In the genomic region with DNA sequence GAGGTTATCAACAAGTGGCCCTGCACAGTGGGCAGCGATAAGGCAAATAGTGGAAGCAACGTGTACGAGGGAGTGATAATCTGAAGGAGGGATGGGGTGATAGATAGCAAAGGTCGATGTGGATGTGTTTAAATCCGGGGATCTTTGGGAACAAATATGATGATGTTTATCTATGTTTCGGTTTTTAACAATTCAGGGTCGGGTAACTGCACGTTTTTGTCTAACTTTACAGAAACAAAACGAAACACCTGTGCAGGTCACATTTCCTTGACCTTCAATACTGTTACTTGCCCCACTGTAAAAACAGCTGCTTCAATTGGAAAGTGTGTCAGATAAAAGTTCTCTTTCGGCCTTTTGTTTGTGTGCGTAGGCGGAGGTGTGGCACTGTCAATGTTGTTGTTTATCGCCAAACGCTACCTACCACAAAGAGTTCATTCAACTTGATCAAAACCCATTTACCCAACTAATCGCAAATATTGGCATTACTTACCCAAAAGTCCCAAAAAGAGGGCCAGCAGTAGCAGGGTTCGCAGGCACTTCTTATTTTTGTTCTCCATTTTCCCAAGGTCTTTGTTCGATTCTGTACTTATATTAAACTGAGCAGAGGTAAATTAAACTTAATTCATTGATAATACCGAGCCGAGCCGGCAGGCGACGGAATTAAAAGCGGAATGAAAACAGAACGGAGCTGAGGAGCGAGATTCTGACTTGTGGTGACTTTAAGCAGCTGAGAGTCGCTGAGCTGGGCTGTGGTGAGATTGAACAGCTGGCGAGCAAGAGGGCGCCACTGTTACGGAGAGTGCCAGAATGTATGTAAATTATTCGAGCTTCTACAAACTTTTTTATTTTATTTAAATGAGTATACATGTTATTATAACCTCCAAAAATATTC, we compare ENCODE assay signal across 1 fruit fly cellular context.
TF ChIP-seq lines count a peak whose summit lies in the region.

A gene (minus strand): TSS at position 681 of the 892 bp plus-strand sequence.

TF ChIP-seq in whole organism, embryonic, 481 proteins besides CTCF, POLR2A, EP300 and RAD21 (continued from another document and continues in another):
- peak; percentile 46 for TF ChIP-seq trem (tag; optimal IDR thresholded peaks at IDR 0.05; lab: Kevin White, UChicago)
- TF ChIP-seq scrt (GFP tag; optimal IDR thresholded peaks at IDR 0.05; lab: Kevin White, UChicago): peak; percentile 80
- TF ChIP-seq B-H1 (GFP tag; IDR thresholded peaks at IDR 0.05; lab: Robert Waterston, UW): no peak
- TF ChIP-seq Hmx (GFP tag; optimal IDR thresholded peaks at IDR 0.05; lab: Kevin White, UChicago): peak; percentile 61
- TF ChIP-seq sd (tag; optimal IDR thresholded peaks at IDR 0.05; lab: Kevin White, UChicago): peak; percentile 29
- TF ChIP-seq bab2 (GFP tag; optimal IDR thresholded peaks at IDR 0.05; lab: Kevin White, UChicago): peak; percentile 77
- peak; percentile 81 for TF ChIP-seq CG10979 (tag; optimal IDR thresholded peaks at IDR 0.05; lab: Kevin White, UChicago)
- TF ChIP-seq gt (GFP tag; IDR thresholded peaks at IDR 0.05; lab: Robert Waterston, UW): no peak; the same call in 1 of the 2 replicates
- no peak for TF ChIP-seq TFAM (GFP tag; optimal IDR thresholded peaks at IDR 0.05; lab: Kevin White, UChicago)
- TF ChIP-seq gro (GFP tag; optimal IDR thresholded peaks at IDR 0.05; lab: Kevin White, UChicago): peak; percentile 70
- no peak for TF ChIP-seq Deaf1 (tag; optimal IDR thresholded peaks at IDR 0.05; lab: Kevin White, UChicago)
- peak; percentile 7 for TF ChIP-seq sqz (GFP tag; optimal IDR thresholded peaks at IDR 0.05; lab: Kevin White, UChicago)
- TF ChIP-seq cwo (GFP tag; optimal IDR thresholded peaks at IDR 0.05; lab: Kevin White, UChicago): peak; percentile 52
- TF ChIP-seq Bdp1 (GFP tag; optimal IDR thresholded peaks at IDR 0.05; lab: Kevin White, UChicago): peak; percentile 36
- no peak for TF ChIP-seq HLH4C (GFP tag; IDR thresholded peaks at IDR 0.05; lab: Robert Waterston, UW; ENCODE audit: partially characterized antibody)
- TF ChIP-seq Nf-YB (GFP tag; optimal IDR thresholded peaks at IDR 0.05; lab: Kevin White, UChicago): peak; percentile 59
- TF ChIP-seq bowl (GFP tag; IDR thresholded peaks at IDR 0.05; lab: Robert Waterston, UW): 0 out of 2 replicates have a peak, but pooled peaks have one; percentile 4
- peak; percentile 55 for TF ChIP-seq mam (GFP tag; optimal IDR thresholded peaks at IDR 0.05; lab: Kevin White, UChicago)
- TF ChIP-seq Kr (GFP tag; optimal IDR thresholded peaks at IDR 0.05; lab: Kevin White, UChicago): peak; percentile 61
- peak; percentile 73 for TF ChIP-seq Rfx (GFP tag; IDR thresholded peaks at IDR 0.05; lab: Robert Waterston, UW)
- peak; percentile 35; the same call in 1 of the 2 replicates for TF ChIP-seq CG13287 (GFP tag; IDR thresholded peaks at IDR 0.05; lab: Robert Waterston, UW; ENCODE audit: partially characterized antibody)
- TF ChIP-seq CG4360 (GFP tag; IDR thresholded peaks at IDR 0.05; lab: Robert Waterston, UW): 0 out of 2 replicates have a peak, but pooled peaks have one; percentile 23
- TF ChIP-seq dan (GFP tag; IDR thresholded peaks at IDR 0.05; lab: Robert Waterston, UW): no peak
- TF ChIP-seq CG1603 (tag; optimal IDR thresholded peaks at IDR 0.05; lab: Kevin White, UChicago): peak; percentile 77
- peak; percentile 88 for TF ChIP-seq shn (GFP tag; optimal IDR thresholded peaks at IDR 0.05; lab: Kevin White, UChicago)
- TF ChIP-seq CG6254 (GFP tag; optimal IDR thresholded peaks at IDR 0.05; lab: Kevin White, UChicago): peak; percentile 78
- TF ChIP-seq Stat92E (GFP tag; optimal IDR thresholded peaks at IDR 0.05; lab: Kevin White, UChicago): no peak
- peak; percentile 65 to 82 for TF ChIP-seq bsh (GFP tag; optimal IDR thresholded peaks at IDR 0.05; lab: Kevin White, UChicago)
- TF ChIP-seq emc (GFP tag; optimal IDR thresholded peaks at IDR 0.05; lab: Kevin White, UChicago): peak; percentile 14
- TF ChIP-seq h (optimal IDR thresholded peaks at IDR 0.05; lab: Kevin White, UChicago): no peak
- TF ChIP-seq kni (GFP tag; optimal IDR thresholded peaks at IDR 0.05; lab: Kevin White, UChicago): peak; percentile 75
- peak; percentile 15 for TF ChIP-seq bigmax (GFP tag; optimal IDR thresholded peaks at IDR 0.05; lab: Kevin White, UChicago)
- TF ChIP-seq CG2889 (GFP tag; IDR thresholded peaks at IDR 0.05; lab: Robert Waterston, UW): no peak
- peak; percentile 86 for TF ChIP-seq CG7556 (GFP tag; optimal IDR thresholded peaks at IDR 0.05; lab: Kevin White, UChicago)
- TF ChIP-seq NFAT (GFP tag; IDR thresholded peaks at IDR 0.05; lab: Robert Waterston, UW): no peak
- TF ChIP-seq CG6654 (GFP tag; optimal IDR thresholded peaks at IDR 0.05; lab: Kevin White, UChicago): peak; percentile 50
- TF ChIP-seq lbe (GFP tag; optimal IDR thresholded peaks at IDR 0.05; lab: Kevin White, UChicago): peak; percentile 23
- no peak for TF ChIP-seq abd-A (tag; optimal IDR thresholded peaks at IDR 0.05; lab: Kevin White, UChicago)
- TF ChIP-seq tup (GFP tag; optimal IDR thresholded peaks at IDR 0.05; lab: Kevin White, UChicago): peak; percentile 43
- peak; percentile 85 for TF ChIP-seq Hsf (GFP tag; optimal IDR thresholded peaks at IDR 0.05; lab: Kevin White, UChicago)
- peak; percentile 37 for TF ChIP-seq CG2116 (GFP tag; optimal IDR thresholded peaks at IDR 0.05; lab: Kevin White, UChicago)
- no peak for TF ChIP-seq lov (optimal IDR thresholded peaks at IDR 0.05; lab: Kevin White, UChicago)
- no peak for TF ChIP-seq lov (GFP tag; IDR thresholded peaks at IDR 0.05; lab: Robert Waterston, UW)
- TF ChIP-seq tin (GFP tag; optimal IDR thresholded peaks at IDR 0.05; lab: Kevin White, UChicago): peak; percentile 70
- peak; percentile 65 for TF ChIP-seq fd96Cb (tag; optimal IDR thresholded peaks at IDR 0.05; lab: Kevin White, UChicago)
- TF ChIP-seq grn (GFP tag; optimal IDR thresholded peaks at IDR 0.05; lab: Kevin White, UChicago): peak; percentile 75
- peak; percentile 66 for TF ChIP-seq CG18619 (GFP tag; optimal IDR thresholded peaks at IDR 0.05; lab: Kevin White, UChicago)
- TF ChIP-seq Scr (GFP tag; IDR thresholded peaks at IDR 0.05; lab: Robert Waterston, UW; ENCODE audit: partially characterized antibody): no peak
- no peak for TF ChIP-seq run (tag; optimal IDR thresholded peaks at IDR 0.05; lab: Kevin White, UChicago)
- TF ChIP-seq NC2β (GFP tag; optimal IDR thresholded peaks at IDR 0.05; lab: Kevin White, UChicago): peak; percentile 80
- no peak for TF ChIP-seq ac (GFP tag; optimal IDR thresholded peaks at IDR 0.05; lab: Kevin White, UChicago)
- TF ChIP-seq CG17186 (GFP tag; optimal IDR thresholded peaks at IDR 0.05; lab: Kevin White, UChicago): no peak
- no peak for TF ChIP-seq knrl (GFP tag; IDR thresholded peaks at IDR 0.05; lab: Robert Waterston, UW; ENCODE audit: partially characterized antibody)
- TF ChIP-seq tap (tag; optimal IDR thresholded peaks at IDR 0.05; lab: Kevin White, UChicago): peak; percentile 52
- TF ChIP-seq Ptx1 (GFP tag; IDR thresholded peaks at IDR 0.05; lab: Robert Waterston, UW): peak; percentile 80; the same call in 1 of the 2 replicates
- peak; percentile 22 for TF ChIP-seq CG13123 (GFP tag; optimal IDR thresholded peaks at IDR 0.05; lab: Kevin White, UChicago)
- peak; percentile 77 for TF ChIP-seq CG4820 (GFP tag; optimal IDR thresholded peaks at IDR 0.05; lab: Kevin White, UChicago)
- peak; percentile 61 for TF ChIP-seq unpg (GFP tag; optimal IDR thresholded peaks at IDR 0.05; lab: Kevin White, UChicago)
- 0 out of 2 replicates have a peak, but pooled peaks have one; percentile 27 for TF ChIP-seq Nf-YA (GFP tag; IDR thresholded peaks at IDR 0.05; lab: Robert Waterston, UW)
- TF ChIP-seq CG3838 (GFP tag; optimal IDR thresholded peaks at IDR 0.05; lab: Kevin White, UChicago): no peak
- TF ChIP-seq E2f2 (GFP tag; IDR thresholded peaks at IDR 0.05; lab: Robert Waterston, UW): peak; percentile 57
- TF ChIP-seq yki (optimal IDR thresholded peaks at IDR 0.05; lab: Kevin White, UChicago): no peak
- TF ChIP-seq ato (GFP tag; IDR thresholded peaks at IDR 0.05; lab: Robert Waterston, UW; ENCODE audit: partially characterized antibody): 0 out of 2 replicates have a peak, but pooled peaks have one; percentile 21
- TF ChIP-seq D19B (GFP tag; optimal IDR thresholded peaks at IDR 0.05; lab: Kevin White, UChicago): peak; percentile 30
- TF ChIP-seq CG34422 (GFP tag; IDR thresholded peaks at IDR 0.05; lab: Robert Waterston, UW): peak; percentile 30; the same call in 1 of the 3 replicates
- peak; percentile 84 for TF ChIP-seq ATbp (GFP tag; optimal IDR thresholded peaks at IDR 0.05; lab: Kevin White, UChicago)
- no peak for TF ChIP-seq Sin3A (optimal IDR thresholded peaks at IDR 0.05; lab: Kevin White, UChicago)
- peak; percentile 48 for TF ChIP-seq Meics (GFP tag; optimal IDR thresholded peaks at IDR 0.05; lab: Kevin White, UChicago)
- no peak for TF ChIP-seq Lim3 (GFP tag; IDR thresholded peaks at IDR 0.05; lab: Robert Waterston, UW)
- no peak for TF ChIP-seq CG13894 (tag; optimal IDR thresholded peaks at IDR 0.05; lab: Kevin White, UChicago)
- peak; percentile 38 for TF ChIP-seq CG5180 (GFP tag; optimal IDR thresholded peaks at IDR 0.05; lab: Kevin White, UChicago)
- TF ChIP-seq Ets65A (GFP tag; lab: Kevin White, UChicago): peak; percentile 96
- TF ChIP-seq CG14014 (GFP tag; IDR thresholded peaks at IDR 0.05; lab: Robert Waterston, UW): peak; percentile 57
- TF ChIP-seq croc (GFP tag; conservative IDR thresholded peaks at IDR 0.05; lab: Robert Waterston, UW): peak; percentile 76
- peak; percentile 76 for TF ChIP-seq ems (GFP tag; optimal IDR thresholded peaks at IDR 0.05; lab: Kevin White, UChicago)
- TF ChIP-seq CG16815 (GFP tag; optimal IDR thresholded peaks at IDR 0.05; lab: Kevin White, UChicago): peak; percentile 55
- peak; percentile 57 for TF ChIP-seq Fer1 (GFP tag; optimal IDR thresholded peaks at IDR 0.05; lab: Kevin White, UChicago)
- no peak for TF ChIP-seq unc-4 (GFP tag; IDR thresholded peaks at IDR 0.05; lab: Robert Waterston, UW; ENCODE audit: partially characterized antibody)
- peak; percentile 56 for TF ChIP-seq Mes4 (GFP tag; optimal IDR thresholded peaks at IDR 0.05; lab: Kevin White, UChicago)
- no peak for TF ChIP-seq pfk (GFP tag; optimal IDR thresholded peaks at IDR 0.05; lab: Kevin White, UChicago)
- TF ChIP-seq Myb (GFP tag; optimal IDR thresholded peaks at IDR 0.05; lab: Kevin White, UChicago): peak; percentile 59
- TF ChIP-seq CG34224 (GFP tag; IDR thresholded peaks at IDR 0.05; lab: Robert Waterston, UW; ENCODE audit: partially characterized antibody): peak; percentile 32; the same call in 2 of the 3 replicates
- TF ChIP-seq CG7745 (tag; optimal IDR thresholded peaks at IDR 0.05; lab: Kevin White, UChicago): no peak
- no peak for TF ChIP-seq trh (GFP tag; optimal IDR thresholded peaks at IDR 0.05; lab: Kevin White, UChicago)
- TF ChIP-seq CG12659 (GFP tag; optimal IDR thresholded peaks at IDR 0.05; lab: Kevin White, UChicago): peak; percentile 68
- peak; percentile 4 for TF ChIP-seq stwl (tag; optimal IDR thresholded peaks at IDR 0.05; lab: Kevin White, UChicago)
- TF ChIP-seq stc (GFP tag; IDR thresholded peaks at IDR 0.05; lab: Robert Waterston, UW): peak; percentile 62; the same call in 1 of the 2 replicates
- TF ChIP-seq Bteb2 (GFP tag; optimal IDR thresholded peaks at IDR 0.05; lab: Kevin White, UChicago): peak; percentile 48
- no peak for TF ChIP-seq CkIIα-i1 (GFP tag; IDR thresholded peaks at IDR 0.05; lab: Robert Waterston, UW)
- TF ChIP-seq Nf-YC (tag; optimal IDR thresholded peaks at IDR 0.05; lab: Kevin White, UChicago): peak; percentile 27
- TF ChIP-seq gem (tag; optimal IDR thresholded peaks at IDR 0.05; lab: Kevin White, UChicago): peak; percentile 84
- no peak for TF ChIP-seq CG7963 (GFP tag; IDR thresholded peaks at IDR 0.05; lab: Robert Waterston, UW; ENCODE audit: partially characterized antibody)
- peak; percentile 58 for TF ChIP-seq CG3847 (GFP tag; IDR thresholded peaks at IDR 0.05; lab: Robert Waterston, UW)
- peak; percentile 77 for TF ChIP-seq CG14710 (tag; optimal IDR thresholded peaks at IDR 0.05; lab: Kevin White, UChicago)
- TF ChIP-seq CG33557 (GFP tag; optimal IDR thresholded peaks at IDR 0.05; lab: Kevin White, UChicago): peak; percentile 79
- peak; percentile 67 for TF ChIP-seq gsb-n (tag; optimal IDR thresholded peaks at IDR 0.05; lab: Kevin White, UChicago)
- TF ChIP-seq NfI (GFP tag; optimal IDR thresholded peaks at IDR 0.05; lab: Kevin White, UChicago): peak; percentile 72
- TF ChIP-seq jing (GFP tag; optimal IDR thresholded peaks at IDR 0.05; lab: Kevin White, UChicago): peak; percentile 37
- peak; percentile 39 to 76 for TF ChIP-seq tll (GFP tag; optimal IDR thresholded peaks at IDR 0.05; lab: Kevin White, UChicago)
- no peak for TF ChIP-seq prd (optimal IDR thresholded peaks at IDR 0.05; lab: Kevin White, UChicago)
- no peak; the same call in 2 of the 3 replicates for TF ChIP-seq prd (GFP tag; IDR thresholded peaks at IDR 0.05; lab: Robert Waterston, UW)
- peak; percentile 47 for TF ChIP-seq fd64A (GFP tag; optimal IDR thresholded peaks at IDR 0.05; lab: Kevin White, UChicago)
- TF ChIP-seq ken (GFP tag; IDR thresholded peaks at IDR 0.05; lab: Robert Waterston, UW): 0 out of 3 replicates have a peak, but pooled peaks have one; percentile 71
- peak; percentile 64 for TF ChIP-seq Hand (GFP tag; optimal IDR thresholded peaks at IDR 0.05; lab: Kevin White, UChicago)
- peak; percentile 76 for TF ChIP-seq ci (GFP tag; IDR thresholded peaks at IDR 0.05; lab: Robert Waterston, UW)
- TF ChIP-seq CG14965 (GFP tag; optimal IDR thresholded peaks at IDR 0.05; lab: Kevin White, UChicago; ENCODE audit: borderline replicate concordance): peak; percentile 9
- peak; percentile 86 for TF ChIP-seq CHES-1-like (GFP tag; optimal IDR thresholded peaks at IDR 0.05; lab: Kevin White, UChicago)
- peak; percentile 45; the same call in 1 of the 2 replicates for TF ChIP-seq sim (GFP tag; IDR thresholded peaks at IDR 0.05; lab: Robert Waterston, UW)
- peak; percentile 41 for TF ChIP-seq p53 (GFP tag; optimal IDR thresholded peaks at IDR 0.05; lab: Kevin White, UChicago)
- peak; percentile 73 for TF ChIP-seq az2 (GFP tag; optimal IDR thresholded peaks at IDR 0.05; lab: Kevin White, UChicago)
- TF ChIP-seq fd3F (GFP tag; optimal IDR thresholded peaks at IDR 0.05; lab: Kevin White, UChicago): peak; percentile 48
- no peak for TF ChIP-seq Poxn (GFP tag; IDR thresholded peaks at IDR 0.05; lab: Robert Waterston, UW)
- TF ChIP-seq CG5953 (GFP tag; IDR thresholded peaks at IDR 0.05; lab: Robert Waterston, UW): peak; percentile 49
- TF ChIP-seq CG2202 (tag; optimal IDR thresholded peaks at IDR 0.05; lab: Kevin White, UChicago): peak; percentile 71
- no peak for TF ChIP-seq GATAe (GFP tag; conservative IDR thresholded peaks at IDR 0.05; lab: Robert Waterston, UW)
- TF ChIP-seq sens (GFP tag; lab: Kevin White, UChicago): peak; percentile 96
- TF ChIP-seq pros (GFP tag; optimal IDR thresholded peaks at IDR 0.05; lab: Kevin White, UChicago): peak; percentile 24
- TF ChIP-seq CG10267 (tag; optimal IDR thresholded peaks at IDR 0.05; lab: Kevin White, UChicago): peak; percentile 54
